Worm (Caenorhabditis elegans) whole organism, early embryonic: Measurements from ENCODE around the gene C15H11.13.

Experiments used
- B0310.2 ChIP-seq: sonication (generic microtip); optimal IDR thresholded peaks from 2 replicates; lab custom pipeline; 2016; ENCODE audit warnings: mild to moderate bottlenecking, missing genetic modification characterization, missing compliant biosample characterization
- F13C5.2 ChIP-seq: sonication (generic microtip); optimal IDR thresholded peaks from 2 replicates; lab custom pipeline; 2017; ENCODE audit warnings: mild to moderate bottlenecking, missing genetic modification characterization, inconsistent platforms, missing compliant biosample characterization
- aly-1 ChIP-seq: sonication (generic microtip); optimal IDR thresholded peaks from 2 replicates; lab custom pipeline; 2016; ENCODE audit warnings: missing genetic modification characterization, missing compliant biosample characterization
- ama-1 ChIP-seq: fragments of 150-350 bp; optimal IDR thresholded peaks from 2 replicates; lab custom pipeline; 2014
- ceh-13 ChIP-seq: fragments of 200-800 bp; sonication (Bioruptor generic); optimal IDR thresholded peaks from 2 replicates; lab custom pipeline; 2018; ENCODE audit warnings: mild to moderate bottlenecking, missing genetic modification characterization, missing compliant biosample characterization
- ceh-36 ChIP-seq: sonication (generic microtip); optimal IDR thresholded peaks from 2 replicates; lab custom pipeline; 2016; ENCODE audit warnings: missing genetic modification characterization, inconsistent platforms, missing compliant biosample characterization
- ets-7 ChIP-seq: sonication (generic microtip); optimal IDR thresholded peaks from 2 replicates; lab custom pipeline; 2016; ENCODE audit warnings: missing genotype, missing genetic modification characterization, missing compliant biosample characterization
- flt-1 ChIP-seq: fragments of 200-800 bp; sonication (Bioruptor generic); IDR thresholded peaks from 2 replicates; pipeline ENCODE4 v1.3.6; 2022; ENCODE audit warnings: missing genetic modification characterization, missing compliant biosample characterization
- hmbx-1 ChIP-seq: sonication (generic microtip); optimal IDR thresholded peaks from 2 replicates; lab custom pipeline; 2016; ENCODE audit warnings: mild to moderate bottlenecking, missing genetic modification characterization, missing compliant biosample characterization
- hmg-4 ChIP-seq: fragments of 200-800 bp; sonication (Bioruptor generic); optimal IDR thresholded peaks from 2 replicates; lab custom pipeline; 2018; ENCODE audit warnings: mild to moderate bottlenecking, missing genetic modification characterization, missing compliant biosample characterization
- hnd-1 ChIP-seq: sonication (generic microtip); optimal IDR thresholded peaks from 2 replicates; lab custom pipeline; 2016; ENCODE audit warnings: missing genetic modification characterization, missing compliant biosample characterization
- pes-1 ChIP-seq: fragments of 200-800 bp; sonication (Bioruptor generic); IDR thresholded peaks from 2 replicates; pipeline ENCODE4 v1.3.6; 2022; ENCODE audit warnings: missing genetic modification reagents, missing genetic modification characterization, missing compliant biosample characterization
- scrt-1 ChIP-seq: fragments of 200-800 bp; sonication (Bioruptor generic); IDR thresholded peaks from 2 replicates; pipeline ENCODE4 v1.3.6; 2022; ENCODE audit warnings: missing genetic modification characterization, missing compliant biosample characterization
- sea-1 ChIP-seq: fragments of 200-800 bp; sonication (Bioruptor generic); conservative IDR thresholded peaks from 2 replicates; pipeline ENCODE4 v1.3.6; 2022; ENCODE audit warnings: missing genetic modification characterization, missing compliant biosample characterization
- tbx-11 ChIP-seq: fragments of 200-800 bp; sonication (Bioruptor generic); IDR thresholded peaks from 2 replicates; pipeline ENCODE4 v1.3.6; 2022; ENCODE audit warnings: missing genetic modification characterization, missing compliant biosample characterization
- tbx-37 ChIP-seq: fragments of 200-800 bp; sonication (Bioruptor generic); conservative IDR thresholded peaks from 2 replicates; pipeline ENCODE4 v1.3.6; 2022; ENCODE audit warnings: missing genetic modification reagents, missing genetic modification characterization, missing compliant biosample characterization
- tra-4 ChIP-seq: sonication (generic microtip); optimal IDR thresholded peaks from 2 replicates; lab custom pipeline; 2017; ENCODE audit warnings: missing genetic modification characterization, missing compliant biosample characterization

The C15H11.13 gene

ce11 chrV:14394743-14395142 lies at the start of gene C15H11.13:
C15H11.13 (plus strand) TSS chrV:14395043.
- TF ChIP-seq aly-1 (tag; lab: Kevin White, UChicago) (no peak), ceh-13 (GFP tag; lab: Kevin White, UChicago) (no peak), scrt-1 (no peak), hmg-4 (GFP tag; lab: Kevin White, UChicago) (no peak), flt-1 (GFP tag; lab: Robert Waterston, UW) (no peak)

ce11 chrV:14347234-14347826 lies 47.5 kb upstream of the C15H11.13 start, which contains the start of gene cept-2:
cept-2 (plus strand) TSS chrV:14347766.
- TF ChIP-seq hmg-4 (GFP tag; lab: Kevin White, UChicago) (no peak), hnd-1 (tag; lab: Kevin White, UChicago) (no peak), ceh-36 (tag; lab: Kevin White, UChicago) (no peak), aly-1 (tag; lab: Kevin White, UChicago) (no peak), hmbx-1 (tag; lab: Kevin White, UChicago) (no peak), F13C5.2 (peak; percentile 75), tbx-11 (GFP tag; lab: Robert Waterston, UW) (no peak), B0310.2 (tag; lab: Kevin White, UChicago) (no peak), tra-4 (tag; lab: Kevin White, UChicago) (no peak), ceh-13 (GFP tag; lab: Kevin White, UChicago) (no peak), flt-1 (GFP tag; lab: Robert Waterston, UW) (no peak), scrt-1 (no peak), pes-1 (no peak), ets-7 (tag; lab: Kevin White, UChicago) (peak; percentile 28), ama-1 (lab: Kevin White, UChicago) (no peak), sea-1 (GFP tag; lab: Robert Waterston, UW) (no peak), tbx-37 (GFP tag; lab: Robert Waterston, UW) (peak; percentile 19; the same call in 1 of the 2 replicates)

ce11 chrV:14350498-14350897 lies 44.3 kb upstream of the C15H11.13 start:
- TF ChIP-seq hmbx-1 (tag; lab: Kevin White, UChicago) (no peak), hnd-1 (tag; lab: Kevin White, UChicago) (no peak), ets-7 (tag; lab: Kevin White, UChicago) (no peak), tra-4 (tag; lab: Kevin White, UChicago) (no peak), sea-1 (GFP tag; lab: Robert Waterston, UW) (no peak), B0310.2 (tag; lab: Kevin White, UChicago) (no peak), ama-1 (lab: Kevin White, UChicago) (no peak), aly-1 (tag; lab: Kevin White, UChicago) (no peak), ceh-36 (tag; lab: Kevin White, UChicago) (no peak), hmg-4 (GFP tag; lab: Kevin White, UChicago) (no peak), F13C5.2 (no peak), pes-1 (no peak), tbx-37 (GFP tag; lab: Robert Waterston, UW) (no peak), ceh-13 (GFP tag; lab: Kevin White, UChicago) (no peak), scrt-1 (no peak), flt-1 (GFP tag; lab: Robert Waterston, UW) (no peak)

- TF ChIP-seq ceh-13 (GFP tag; lab: Kevin White, UChicago), result no peak
- 0 out of 2 replicates have a peak, but pooled peaks have one; percentile 21 for TF ChIP-seq sea-1 (GFP tag; lab: Robert Waterston, UW)
- no peak for TF ChIP-seq scrt-1
- no peak for TF ChIP-seq aly-1 (tag; lab: Kevin White, UChicago)
- no peak for TF ChIP-seq tbx-11 (GFP tag; lab: Robert Waterston, UW)
- peak; percentile 7 for TF ChIP-seq F13C5.2
- peak; percentile 34 for TF ChIP-seq hmg-4 (GFP tag; lab: Kevin White, UChicago)
- TF ChIP-seq ets-7 (tag; lab: Kevin White, UChicago), result no peak
- no peak for TF ChIP-seq ceh-36 (tag; lab: Kevin White, UChicago)
Measured at ce11 chrV:14350949-14351348, 43.9 kb upstream of the C15H11.13 start.

ce11 chrV:14351629-14352028 lies 43.2 kb upstream of the C15H11.13 start, which contains the start of gene vha-13:
vha-13 (plus strand) TSS chrV:14351709.
- TF ChIP-seq B0310.2 (tag; lab: Kevin White, UChicago) (no peak), aly-1 (tag; lab: Kevin White, UChicago) (no peak), ama-1 (lab: Kevin White, UChicago) (no peak), hnd-1 (tag; lab: Kevin White, UChicago) (no peak)

ce11 chrV:14352032-14352431 lies 42.8 kb upstream of the C15H11.13 start:
- TF ChIP-seq ama-1 (lab: Kevin White, UChicago), result no peak
- TF ChIP-seq ets-7 (tag; lab: Kevin White, UChicago), result no peak
- TF ChIP-seq hmbx-1 (tag; lab: Kevin White, UChicago), result no peak
- TF ChIP-seq flt-1 (GFP tag; lab: Robert Waterston, UW), result no peak
- TF ChIP-seq pes-1, result no peak
- TF ChIP-seq tra-4 (tag; lab: Kevin White, UChicago), result no peak
- TF ChIP-seq hnd-1 (tag; lab: Kevin White, UChicago), result no peak
- TF ChIP-seq aly-1 (tag; lab: Kevin White, UChicago), result no peak
- TF ChIP-seq tbx-11 (GFP tag; lab: Robert Waterston, UW), result no peak
- no peak for TF ChIP-seq hmg-4 (GFP tag; lab: Kevin White, UChicago)
- TF ChIP-seq scrt-1, result no peak
- TF ChIP-seq ceh-36 (tag; lab: Kevin White, UChicago), result no peak
- no peak for TF ChIP-seq F13C5.2
- TF ChIP-seq ceh-13 (GFP tag; lab: Kevin White, UChicago), result no peak
- TF ChIP-seq sea-1 (GFP tag; lab: Robert Waterston, UW), result no peak
- TF ChIP-seq B0310.2 (tag; lab: Kevin White, UChicago), result no peak

ce11 chrV:14354258-14354877 lies 40.5 kb upstream of the C15H11.13 start, which contains the start of gene Y49A3A.3:
Y49A3A.3 (plus strand) TSS chrV:14354410.
- TF ChIP-seq ama-1 (lab: Kevin White, UChicago), result peak; percentile 52
- TF ChIP-seq ceh-13 (GFP tag; lab: Kevin White, UChicago), result no peak
- peak; percentile 9 for TF ChIP-seq aly-1 (tag; lab: Kevin White, UChicago)
